Worm (Caenorhabditis elegans) whole organism, L3 larva: Measurements from ENCODE around the gene W08F4.1.
A peak's percentile ranks its signal among the peaks of the same experiment; 100 is the strongest.

Experiments used
- R02D3.7 ChIP-seq: fragments of 150-350 bp; optimal IDR thresholded peaks from 2 replicates; lab custom pipeline; 2014; ENCODE audit warnings: missing biosample characterization, missing genetic modification characterization
- ZK546.5 ChIP-seq: sonication (generic microtip); optimal IDR thresholded peaks from 2 replicates; lab custom pipeline; 2017; ENCODE audit warnings: missing biosample characterization, missing genetic modification characterization
- aly-2 ChIP-seq: fragments of 150-350 bp; optimal IDR thresholded peaks from 2 replicates; lab custom pipeline; 2014; ENCODE audit warnings: missing biosample characterization, missing genetic modification characterization
- ceh-16 ChIP-seq: sonication (generic microtip); optimal IDR thresholded peaks from 2 replicates; lab custom pipeline; 2017; ENCODE audit warnings: missing biosample characterization, missing genetic modification characterization
- ceh-28 ChIP-seq: fragments of 150-350 bp; optimal IDR thresholded peaks from 2 replicates; lab custom pipeline; 2014; ENCODE audit warnings: missing biosample characterization, missing genetic modification reagents, missing genetic modification characterization
- ceh-82 ChIP-seq: fragments of 150-350 bp; optimal IDR thresholded peaks from 2 replicates; lab custom pipeline; 2014; ENCODE audit warnings: missing biosample characterization, missing genetic modification characterization
- ceh-9 ChIP-seq: sonication (generic microtip); optimal IDR thresholded peaks from 2 replicates; lab custom pipeline; 2018; ENCODE audit warnings: missing biosample characterization, missing genetic modification characterization
- egl-27 ChIP-seq: sonication (generic microtip); optimal IDR thresholded peaks from 4 replicates; lab custom pipeline; 2017; ENCODE audit warnings: missing biosample characterization, missing genetic modification reagents, missing genetic modification characterization
- egl-5 ChIP-seq: fragments of 150-350 bp; optimal IDR thresholded peaks from 2 replicates; lab custom pipeline; 2017; ENCODE audit warnings: missing biosample characterization, missing genetic modification reagents, missing genetic modification characterization, inconsistent platforms
- elt-1 ChIP-seq: fragments of 150-350 bp; optimal IDR thresholded peaks from 2 replicates; lab custom pipeline; 2014; ENCODE audit warnings: missing biosample characterization, missing genetic modification characterization
- elt-2 ChIP-seq: sonication (generic microtip); optimal IDR thresholded peaks from 2 replicates; lab custom pipeline; 2016; ENCODE audit warnings: missing genetic modification reagents, mild to moderate bottlenecking, missing genetic modification characterization, missing compliant biosample characterization
- elt-3 ChIP-seq, 3 experiments: fragments of 150-350 bp in 1 of 3; sonication (generic microtip) in 2 of 3; optimal IDR thresholded peaks; 2 replicates in 2 of 3; 4 replicates in 1 of 3; lab custom pipeline; 2014 to 2017; ENCODE audit warnings: missing biosample characterization in 3 of 3, missing genetic modification characterization in 3 of 3
- fkh-2 ChIP-seq: fragments of 150-350 bp; optimal IDR thresholded peaks from 2 replicates; lab custom pipeline; 2014; ENCODE audit warnings: missing biosample characterization, missing genetic modification reagents, missing genetic modification characterization
- fos-1 ChIP-seq: fragments of 150-350 bp; optimal IDR thresholded peaks from 2 replicates; lab custom pipeline; 2014; ENCODE audit warnings: missing biosample characterization, missing genetic modification characterization
- hmg-11 ChIP-seq: sonication (generic microtip); optimal IDR thresholded peaks from 2 replicates; lab custom pipeline; 2016; ENCODE audit warnings: missing genetic modification characterization, missing compliant biosample characterization
- jun-1 ChIP-seq: fragments of 150-350 bp; optimal IDR thresholded peaks from 2 replicates; lab custom pipeline; 2014; ENCODE audit warnings: missing biosample characterization, missing genetic modification reagents, missing genetic modification characterization
- lin-15B ChIP-seq: fragments of 150-350 bp; optimal IDR thresholded peaks from 2 replicates; lab custom pipeline; 2014; ENCODE audit warnings: missing biosample characterization, missing genetic modification characterization
- lin-39 ChIP-seq: fragments of 150-350 bp; optimal IDR thresholded peaks from 2 replicates; lab custom pipeline; 2018; ENCODE audit warnings: missing biosample characterization, missing genetic modification reagents, missing genetic modification characterization
- mdl-1 ChIP-seq: fragments of 150-350 bp; optimal IDR thresholded peaks from 2 replicates; lab custom pipeline; 2014; ENCODE audit warnings: missing biosample characterization, missing genetic modification characterization
- mml-1 ChIP-seq: fragments of 150-350 bp; sonication (generic microtip); optimal IDR thresholded peaks from 3 replicates; lab custom pipeline; 2014; ENCODE audit warnings: missing biosample characterization, missing genetic modification characterization
- nfya-1 ChIP-seq: sonication (generic microtip); optimal IDR thresholded peaks from 2 replicates; lab custom pipeline; 2017; ENCODE audit warnings: missing genetic modification characterization, mild to moderate bottlenecking, missing compliant biosample characterization, antibody characterized with exemption, moderate library complexity; ENCODE audit not compliant: insufficient read depth
- nhr-12 ChIP-seq: fragments of 150-350 bp; optimal IDR thresholded peaks from 2 replicates; lab custom pipeline; 2014; ENCODE audit warnings: missing biosample characterization, missing genetic modification characterization
- nhr-23 ChIP-seq: fragments of 150-350 bp; optimal IDR thresholded peaks from 2 replicates; lab custom pipeline; 2014; ENCODE audit warnings: missing biosample characterization, missing genetic modification reagents, missing genetic modification characterization
- nhr-237 ChIP-seq: fragments of 150-350 bp; optimal IDR thresholded peaks from 2 replicates; lab custom pipeline; 2014; ENCODE audit warnings: missing biosample characterization, missing genetic modification characterization
- nhr-25 ChIP-seq: sonication (generic microtip); optimal IDR thresholded peaks from 2 replicates; lab custom pipeline; 2017; ENCODE audit warnings: missing biosample characterization, missing genetic modification characterization
- nhr-28 ChIP-seq: fragments of 150-350 bp; optimal IDR thresholded peaks from 2 replicates; lab custom pipeline; 2014; ENCODE audit warnings: missing biosample characterization, missing genetic modification characterization
- nhr-43 ChIP-seq: sonication (generic microtip); optimal IDR thresholded peaks from 2 replicates; lab custom pipeline; 2016; ENCODE audit warnings: mild to moderate bottlenecking, missing genetic modification characterization, missing compliant biosample characterization; ENCODE audit not compliant: poor library complexity, severe bottlenecking
- nhr-67 ChIP-seq: fragments of 150-350 bp; optimal IDR thresholded peaks from 2 replicates; lab custom pipeline; 2014; ENCODE audit warnings: missing biosample characterization, missing genetic modification characterization
- nhr-76 ChIP-seq: fragments of 150-350 bp; sonication (generic microtip); optimal IDR thresholded peaks from 5 replicates; lab custom pipeline; 2014; ENCODE audit warnings: missing biosample characterization, missing genetic modification characterization
- pha-4 ChIP-seq: fragments of 150-350 bp; optimal IDR thresholded peaks from 2 replicates; lab custom pipeline; 2014; ENCODE audit warnings: missing biosample characterization, missing genetic modification reagents, missing genetic modification characterization
- sea-2 ChIP-seq: fragments of 150-350 bp; sonication (generic microtip); optimal IDR thresholded peaks from 4 replicates; lab custom pipeline; 2014; ENCODE audit warnings: missing biosample characterization, missing genetic modification reagents, missing genetic modification characterization
- tbx-2 ChIP-seq: sonication (generic microtip); optimal IDR thresholded peaks from 2 replicates; lab custom pipeline; 2016; ENCODE audit warnings: mild to moderate bottlenecking, missing genetic modification characterization, missing compliant biosample characterization
- unc-39 ChIP-seq: sonication (generic microtip); optimal IDR thresholded peaks from 4 replicates; lab custom pipeline; 2017; ENCODE audit warnings: missing biosample characterization, missing genetic modification characterization
- unc-62 ChIP-seq: fragments of 150-350 bp; sonication (generic microtip); optimal IDR thresholded peaks from 4 replicates; lab custom pipeline; 2014; ENCODE audit warnings: missing biosample characterization, missing genetic modification reagents, missing genetic modification characterization
- ztf-4 ChIP-seq: fragments of 150-350 bp; optimal IDR thresholded peaks from 2 replicates; lab custom pipeline; 2014; ENCODE audit warnings: missing biosample characterization, missing genetic modification characterization

W08F4.1 gene

DNA sequence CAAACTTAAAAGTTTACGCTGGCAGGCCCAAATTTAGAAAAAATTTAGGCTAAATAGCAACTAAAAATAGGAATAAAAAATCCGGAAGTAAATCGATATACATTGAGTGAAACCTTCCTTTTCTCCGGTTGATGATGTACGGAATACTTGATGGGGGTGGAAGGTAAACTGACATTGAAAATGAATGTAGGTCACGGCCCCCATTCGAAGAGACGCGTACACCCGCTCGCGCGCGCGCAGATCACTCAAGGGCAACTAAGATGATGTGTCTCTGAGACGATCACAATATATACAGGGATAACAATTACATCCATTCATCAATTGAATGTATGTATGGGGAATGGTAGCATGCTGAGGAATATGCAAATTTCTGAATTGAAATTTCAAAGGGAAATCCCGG, 19.3 kb upstream of the W08F4.1 start:
- TF ChIP-seq nhr-23 (peak; percentile 78), nhr-12 (tag; lab: Kevin White, UChicago) (no peak), nhr-25 (tag; lab: Kevin White, UChicago) (peak; percentile 61)
- TF ChIP-seq, all 47 proteins: peak for 2

DNA sequence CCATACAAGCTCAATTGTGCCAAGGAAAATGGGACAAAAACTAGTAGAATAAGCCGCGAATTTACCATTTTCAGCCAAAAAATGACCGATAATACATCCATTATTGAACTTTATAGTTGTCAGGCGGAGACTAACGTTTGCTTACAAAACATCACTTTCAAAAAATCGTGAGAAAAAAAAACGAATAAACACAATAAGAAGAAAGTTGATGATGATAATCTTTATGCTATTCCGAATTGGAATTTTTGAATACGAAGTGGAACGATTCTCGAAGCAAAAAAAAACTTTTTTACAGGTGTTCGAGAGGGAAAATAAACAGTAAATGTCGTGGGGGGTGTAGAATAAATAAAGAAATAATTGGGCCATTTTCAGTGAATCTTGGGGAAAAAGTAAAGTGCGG, 15.7 kb upstream of the W08F4.1 start, which contains the start of gene W08F4.7:
Gene W08F4.7 (minus strand): TSS at position 101 of the 400 bp plus-strand sequence.
- no peak for TF ChIP-seq ZK546.5 (tag; lab: Kevin White, UChicago)

DNA sequence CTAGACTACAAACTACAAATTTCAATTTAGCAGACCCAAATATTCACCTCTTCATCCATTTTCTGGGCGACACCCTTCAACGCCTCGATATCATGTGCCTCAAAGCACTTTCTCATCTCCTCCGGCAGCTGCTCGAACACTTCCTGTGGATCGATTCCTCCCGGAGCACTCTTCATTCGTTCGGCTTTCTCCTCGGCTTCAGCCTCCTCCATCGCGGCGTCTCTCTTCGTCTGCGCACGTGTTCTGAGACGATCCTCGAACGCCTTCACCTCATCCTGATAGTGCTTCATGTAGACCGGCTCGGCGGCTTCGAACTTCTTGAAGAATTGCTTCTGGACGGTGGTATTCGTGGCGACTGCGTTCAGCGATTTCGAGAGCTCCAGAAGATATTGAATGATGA, 14.5 kb upstream of the W08F4.1 start:
- TF ChIP-seq elt-1 (tag; lab: Kevin White, UChicago) (no peak), R02D3.7 (tag; lab: Kevin White, UChicago) (no peak), ceh-82 (no peak), egl-5 (no peak), jun-1 (tag; lab: Kevin White, UChicago) (no peak), fos-1 (tag; lab: Kevin White, UChicago) (no peak), nhr-12 (tag; lab: Kevin White, UChicago) (no peak), fkh-2 (no peak), tbx-2 (no peak), pha-4 (tag; lab: Kevin White, UChicago) (no peak), ztf-4 (tag; lab: Kevin White, UChicago) (no peak), nhr-43 (tag; lab: Kevin White, UChicago) (no peak), sea-2 (GFP tag; lab: Kevin White, UChicago) (no peak), lin-15B (tag; lab: Kevin White, UChicago) (no peak), nfya-1 (tag; lab: Kevin White, UChicago) (no peak), nhr-28 (tag; lab: Kevin White, UChicago) (no peak), hmg-11 (tag; lab: Kevin White, UChicago) (no peak)
- TF ChIP-seq, all 47 proteins: peak for 0

DNA sequence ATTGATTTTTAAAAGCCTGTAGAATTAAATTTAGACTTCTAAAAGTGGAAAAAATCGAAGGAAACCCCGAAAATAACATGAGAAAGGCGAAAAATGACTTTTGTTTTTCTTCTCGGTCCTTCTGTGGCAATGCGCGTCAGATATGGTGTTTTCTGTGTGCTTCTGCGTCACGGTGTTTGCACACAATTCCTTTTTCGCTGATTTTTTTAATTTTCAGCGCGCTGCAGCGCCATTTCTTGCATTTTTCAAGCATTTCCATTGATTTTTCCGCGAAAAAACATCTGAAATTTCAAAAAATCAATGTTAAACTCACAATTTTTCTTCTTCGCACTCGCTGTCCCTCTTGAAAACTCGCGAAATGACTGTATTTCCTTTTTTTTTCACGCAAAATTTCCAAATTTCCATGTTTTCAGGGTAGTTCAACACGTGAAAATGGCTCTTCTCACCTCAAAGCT, 13.1 kb upstream of the W08F4.1 start, which contains the start of the genes cdc-37 and W08F4.3:
Gene cdc-37 (minus strand): TSS at position 405 of the 455 bp plus-strand sequence.
Gene W08F4.3 (plus strand): TSS at position 414 of the 455 bp plus-strand sequence.
- TF ChIP-seq ceh-9 (tag; lab: Kevin White, UChicago), result no peak
- TF ChIP-seq fos-1 (tag; lab: Kevin White, UChicago), result no peak
- no peak for TF ChIP-seq nhr-23
- TF ChIP-seq nhr-28 (tag; lab: Kevin White, UChicago), result no peak
- TF ChIP-seq lin-15B (tag; lab: Kevin White, UChicago), result peak; percentile 16
- TF ChIP-seq hmg-11 (tag; lab: Kevin White, UChicago), result peak; percentile 44
- TF ChIP-seq unc-39 (tag; lab: Kevin White, UChicago), result no peak
- no peak for TF ChIP-seq elt-3 (tag; optimal IDR thresholded peaks at IDR 0.05; lab: Kevin White, UChicago)
- TF ChIP-seq ceh-28 (tag; lab: Kevin White, UChicago), result no peak
- no peak for TF ChIP-seq lin-39 (tag; lab: Kevin White, UChicago)
- TF ChIP-seq nhr-237, result no peak
- no peak for TF ChIP-seq elt-2 (tag; lab: Kevin White, UChicago)
- TF ChIP-seq R02D3.7 (tag; lab: Kevin White, UChicago), result no peak
- TF ChIP-seq mml-1 (tag; lab: Kevin White, UChicago), result no peak
- TF ChIP-seq pha-4 (tag; lab: Kevin White, UChicago), result no peak
- TF ChIP-seq jun-1 (tag; lab: Kevin White, UChicago), result no peak
- TF ChIP-seq aly-2 (tag; lab: Kevin White, UChicago), result no peak
- no peak for TF ChIP-seq nhr-67

DNA sequence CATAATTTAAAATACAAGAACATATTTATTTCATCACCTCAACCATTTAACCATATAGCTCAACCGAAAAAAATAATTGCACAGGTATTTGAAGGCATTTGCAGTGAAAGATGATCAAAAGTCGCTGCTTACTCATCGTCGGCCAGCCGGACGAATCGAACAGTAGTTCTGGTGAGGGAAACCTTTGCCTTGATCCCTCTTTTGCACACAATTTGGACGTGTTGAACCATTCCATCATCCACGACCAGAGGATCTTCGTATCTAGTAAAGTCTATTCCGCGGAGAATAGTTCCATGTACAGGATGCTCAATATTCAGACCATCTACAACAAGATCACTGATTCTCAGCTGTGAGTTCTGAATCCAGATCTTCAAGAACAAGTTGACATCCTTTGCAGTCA, 11.3 kb upstream of the W08F4.1 start:
- TF ChIP-seq tbx-2 (no peak), ceh-9 (tag; lab: Kevin White, UChicago) (no peak), unc-62 (GFP tag; lab: Kevin White, UChicago) (no peak), unc-39 (tag; lab: Kevin White, UChicago) (no peak), R02D3.7 (tag; lab: Kevin White, UChicago) (no peak), fkh-2 (no peak), mdl-1 (no peak), aly-2 (tag; lab: Kevin White, UChicago) (no peak), ceh-16 (tag; lab: Kevin White, UChicago) (no peak), lin-15B (tag; lab: Kevin White, UChicago) (no peak), nhr-25 (tag; lab: Kevin White, UChicago) (no peak), egl-27 (no peak), lin-39 (tag; lab: Kevin White, UChicago) (no peak), nhr-76 (tag; lab: Kevin White, UChicago) (no peak), nhr-23 (no peak), pha-4 (tag; lab: Kevin White, UChicago) (no peak), jun-1 (tag; lab: Kevin White, UChicago) (no peak)
